Fruit fly (Drosophila melanogaster): Measurements from ENCODE around the gene S6k.

The S6k gene

DNA sequence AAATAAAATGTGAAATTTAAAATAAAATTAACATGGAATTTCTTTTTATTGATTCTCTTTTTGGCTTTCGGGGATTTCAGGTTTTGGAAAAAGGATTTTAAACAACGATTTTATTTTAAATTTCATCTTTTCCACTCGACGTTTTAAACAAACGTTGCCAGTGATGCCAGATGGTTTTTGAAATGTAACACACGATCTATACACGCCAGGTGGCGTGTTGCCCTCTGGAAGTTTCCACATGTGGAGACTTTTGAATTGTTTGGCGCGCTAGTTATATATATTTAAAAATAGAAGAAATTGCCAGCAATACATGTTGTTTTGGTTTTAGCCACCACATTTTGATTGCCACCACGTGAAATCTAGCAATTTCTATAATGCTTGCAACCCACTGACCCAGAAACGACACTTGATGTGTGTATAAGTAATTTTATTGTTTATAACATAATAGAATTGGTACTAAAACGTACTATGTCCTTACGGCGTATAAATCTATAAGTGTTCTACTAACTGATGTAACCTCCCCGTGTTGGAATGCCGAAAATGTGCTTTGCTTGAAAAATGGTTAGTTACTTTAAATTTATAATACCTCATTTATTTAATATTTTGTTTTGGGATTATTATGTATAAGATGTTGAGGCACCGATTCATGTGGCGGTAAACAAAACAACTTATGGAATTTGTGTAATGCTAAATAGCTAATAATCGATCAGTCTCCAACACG lies 61.0 kb downstream of the S6k start (continued):
- TF ChIP-seq Hmx (GFP tag; optimal IDR thresholded peaks at IDR 0.05), result no peak
- no peak for TF ChIP-seq lab (GFP tag; optimal IDR thresholded peaks at IDR 0.05)
- no peak for TF ChIP-seq CG14667 (GFP tag; IDR thresholded peaks at IDR 0.05)
- TF ChIP-seq CG12104 (GFP tag; optimal IDR thresholded peaks at IDR 0.05), result no peak
- TF ChIP-seq peb (GFP tag; IDR thresholded peaks at IDR 0.05), result no peak
- peak; percentile 8 for TF ChIP-seq pita (GFP tag; optimal IDR thresholded peaks at IDR 0.05)
- TF ChIP-seq CG17612 (GFP tag; IDR thresholded peaks at IDR 0.05), result no peak
- TF ChIP-seq CG30403 (GFP tag; optimal IDR thresholded peaks at IDR 0.05), result no peak
- TF ChIP-seq CG1529 (GFP tag; optimal IDR thresholded peaks at IDR 0.05), result no peak
- no peak for TF ChIP-seq CG8944 (GFP tag; optimal IDR thresholded peaks at IDR 0.05)
- TF ChIP-seq jing (GFP tag; optimal IDR thresholded peaks at IDR 0.05), result no peak
- TF ChIP-seq gt (GFP tag; IDR thresholded peaks at IDR 0.05), result no peak
- TF ChIP-seq HmgZ (tag; optimal IDR thresholded peaks at IDR 0.05), result peak; percentile 76
- TF ChIP-seq CG10366 (GFP tag; IDR thresholded peaks at IDR 0.05), result no peak
- no peak for TF ChIP-seq CG32767 (GFP tag; IDR thresholded peaks at IDR 0.05)
- TF ChIP-seq CG1647 (GFP tag; optimal IDR thresholded peaks at IDR 0.05), result no peak
- no peak for TF ChIP-seq CG13894 (tag; optimal IDR thresholded peaks at IDR 0.05)
- TF ChIP-seq sisA (GFP tag; IDR thresholded peaks at IDR 0.05), result no peak
- no peak for TF ChIP-seq gsb-n (tag; optimal IDR thresholded peaks at IDR 0.05)
- TF ChIP-seq sc (optimal IDR thresholded peaks at IDR 0.05), result no peak
- TF ChIP-seq sc (GFP tag; optimal IDR thresholded peaks at IDR 0.05), result no peak
- TF ChIP-seq Dip2 (GFP tag; IDR thresholded peaks at IDR 0.05), result no peak
- TF ChIP-seq D19B (GFP tag; optimal IDR thresholded peaks at IDR 0.05), result no peak
- no peak for TF ChIP-seq stc (GFP tag; IDR thresholded peaks at IDR 0.05)
- no peak for TF ChIP-seq CG9817 (tag; optimal IDR thresholded peaks at IDR 0.05)
- TF ChIP-seq sqz (GFP tag; optimal IDR thresholded peaks at IDR 0.05), result no peak
- TF ChIP-seq Scr (GFP tag; IDR thresholded peaks at IDR 0.05; ENCODE audit: partially characterized antibody), result no peak
- TF ChIP-seq CG18599 (GFP tag; optimal IDR thresholded peaks at IDR 0.05), result no peak
- 0 out of 3 replicates have a peak, but pooled peaks have one; percentile 27 for TF ChIP-seq ci (GFP tag; IDR thresholded peaks at IDR 0.05)
- peak; percentile 38 for TF ChIP-seq BEAF-32 (GFP tag; optimal IDR thresholded peaks at IDR 0.05)
- TF ChIP-seq salm (tag; optimal IDR thresholded peaks at IDR 0.05), result no peak
- TF ChIP-seq inv (GFP tag; IDR thresholded peaks at IDR 0.05; ENCODE audit: partially characterized antibody), result no peak; the same call in 1 of the 2 replicates
- no peak for TF ChIP-seq CG7556 (GFP tag; optimal IDR thresholded peaks at IDR 0.05)
- TF ChIP-seq zen2 (GFP tag; IDR thresholded peaks at IDR 0.05; ENCODE audit: partially characterized antibody), result no peak; the same call in 2 of the 3 replicates
- no peak for TF ChIP-seq nom (GFP tag; optimal IDR thresholded peaks at IDR 0.05)
- TF ChIP-seq maf-S (GFP tag; optimal IDR thresholded peaks at IDR 0.05), result no peak
- peak; percentile 74 for TF ChIP-seq trem (tag; optimal IDR thresholded peaks at IDR 0.05)
- TF ChIP-seq CG4282 (GFP tag; optimal IDR thresholded peaks at IDR 0.05), result no peak
- no peak for TF ChIP-seq CG13424 (tag; optimal IDR thresholded peaks at IDR 0.05)
- no peak for TF ChIP-seq psq (GFP tag; optimal IDR thresholded peaks at IDR 0.05)
- no peak for TF ChIP-seq CG8388 (GFP tag; optimal IDR thresholded peaks at IDR 0.05)
- no peak for TF ChIP-seq Ada2b (GFP tag; IDR thresholded peaks at IDR 0.05)
- TF ChIP-seq CG7987 (GFP tag; optimal IDR thresholded peaks at IDR 0.05), result no peak
- no peak for TF ChIP-seq Eip74EF (GFP tag; optimal IDR thresholded peaks at IDR 0.05)
- TF ChIP-seq Hr3 (GFP tag; optimal IDR thresholded peaks at IDR 0.05), result no peak
- no peak for TF ChIP-seq pfk (GFP tag; optimal IDR thresholded peaks at IDR 0.05)
- TF ChIP-seq CG18262 (tag; optimal IDR thresholded peaks at IDR 0.05), result no peak
- TF ChIP-seq BtbVII (GFP tag; optimal IDR thresholded peaks at IDR 0.05), result no peak
- no peak for TF ChIP-seq tio (GFP tag; optimal IDR thresholded peaks at IDR 0.05)
- no peak for TF ChIP-seq Rx (GFP tag; IDR thresholded peaks at IDR 0.05)

Measured in whole organism, embryonic.